Fruit fly (Drosophila melanogaster) whole organism, wandering third instar larva: ENCODE measurements around the gene lin-52.

Experiments used
- Abd-B ChIP-seq: fragments of >200 bp; optimal IDR thresholded peaks from 2 replicates; lab custom pipeline; 2017; ENCODE audit warnings: missing biosample characterization, missing genetic modification characterization
- CG32264 ChIP-seq: fragments of 200-800 bp; sonication (Bioruptor generic); optimal IDR thresholded peaks from 2 replicates; lab custom pipeline; 2016; ENCODE audit warnings: missing biosample characterization, missing genetic modification characterization
- CG9705 ChIP-seq: fragments of 200-800 bp; sonication (Bioruptor generic); optimal IDR thresholded peaks from 2 replicates; lab custom pipeline; 2018; ENCODE audit warnings: missing biosample characterization, mild to moderate bottlenecking, missing genetic modification characterization
- CrebA ChIP-seq: fragments of 200-800 bp; sonication (Bioruptor generic); optimal IDR thresholded peaks from 2 replicates; lab custom pipeline; 2016; ENCODE audit warnings: missing biosample characterization, mild to moderate bottlenecking, missing genetic modification characterization, borderline replicate concordance
- Dfd ChIP-seq: fragments of >200 bp; optimal IDR thresholded peaks from 2 replicates; lab custom pipeline; 2017; ENCODE audit warnings: missing biosample characterization, missing genetic modification characterization
- HLH106 ChIP-seq: fragments of 200-800 bp; optimal IDR thresholded peaks from 3 replicates; lab custom pipeline; 2019; ENCODE audit warnings: missing biosample characterization, mild to moderate bottlenecking, missing genetic modification characterization, moderate library complexity
- Hnf4 ChIP-seq: fragments of 200-800 bp; sonication (Bioruptor generic); optimal IDR thresholded peaks from 2 replicates; lab custom pipeline; 2016; ENCODE audit warnings: missing biosample characterization, mild to moderate bottlenecking, missing genetic modification characterization
- Hr78 ChIP-seq: fragments of >200 bp; optimal IDR thresholded peaks from 2 replicates; lab custom pipeline; 2017; ENCODE audit warnings: missing biosample characterization, missing genetic modification characterization
- Hr83 ChIP-seq: fragments of 200-300 bp; sonication (Bioruptor generic); optimal IDR thresholded peaks from 2 replicates; lab custom pipeline; 2016; ENCODE audit warnings: missing biosample characterization, mild to moderate bottlenecking, missing genetic modification characterization, moderate library complexity; ENCODE audit not compliant: poor library complexity, severe bottlenecking
- Jra ChIP-seq: sonication (Bioruptor generic); optimal IDR thresholded peaks from 2 replicates; lab custom pipeline; 2016; ENCODE audit warnings: missing biosample characterization, missing genetic modification characterization
- Mio ChIP-seq: sonication (Bioruptor generic); optimal IDR thresholded peaks from 2 replicates; lab custom pipeline; 2016; ENCODE audit warnings: missing biosample characterization, missing genetic modification characterization
- Myc ChIP-seq: fragments of >200 bp; optimal IDR thresholded peaks from 2 replicates; lab custom pipeline; 2017
- N ChIP-seq: fragments of >200 bp; optimal IDR thresholded peaks from 2 replicates; lab custom pipeline; 2018; ENCODE audit warnings: missing biosample characterization, missing external identifiers, missing genetic modification characterization
- OdsH ChIP-seq: fragments of 200-800 bp; sonication (Bioruptor generic); optimal IDR thresholded peaks from 2 replicates; lab custom pipeline; 2016; ENCODE audit warnings: missing biosample characterization, mild to moderate bottlenecking, missing genetic modification characterization
- Rel ChIP-seq, 2 experiments: fragments of 200-800 bp; sonication (Bioruptor generic) in 1 of 2; optimal IDR thresholded peaks; 2 replicates in 1 of 2; 3 replicates in 1 of 2; lab custom pipeline; 2016 to 2019; ENCODE audit warnings: mild to moderate bottlenecking in 2 of 2, missing biosample characterization in 2 of 2, missing genetic modification characterization in 2 of 2, moderate library complexity in 1 of 2
- Sp1 ChIP-seq: fragments of 200-800 bp; sonication (Bioruptor generic); optimal IDR thresholded peaks from 3 replicates; lab custom pipeline; 2019; ENCODE audit warnings: missing biosample characterization, mild to moderate bottlenecking, missing genetic modification characterization, moderate library complexity
- Vsx2 ChIP-seq: fragments of 200-300, 225-300 bp; sonication (Bioruptor generic); optimal IDR thresholded peaks from 2 replicates; lab custom pipeline; 2018; ENCODE audit warnings: missing biosample characterization, missing genetic modification characterization; ENCODE audit not compliant: partially characterized antibody
- br ChIP-seq: fragments of 200-800 bp; sonication (Bioruptor generic); optimal IDR thresholded peaks from 2 replicates; lab custom pipeline; 2016; ENCODE audit warnings: missing biosample characterization, missing genetic modification characterization
- brk ChIP-seq: fragments of 200-800 bp; sonication (Bioruptor generic); optimal IDR thresholded peaks from 2 replicates; lab custom pipeline; 2016; ENCODE audit warnings: missing biosample characterization, mild to moderate bottlenecking, missing genetic modification characterization
- dl ChIP-seq, 2 experiments: fragments of 175-275, 200-275 bp in 1 of 2; fragments of 200-275 bp in 1 of 2; sonication (Bioruptor generic); optimal IDR thresholded peaks; lab custom pipeline; 2018; ENCODE audit warnings: mild to moderate bottlenecking in 2 of 2, missing biosample characterization in 2 of 2, missing genetic modification characterization in 2 of 2, moderate library complexity in 2 of 2; ENCODE audit not compliant: partially characterized antibody in 2 of 2, insufficient read depth in 1 of 2
- dmrt93B ChIP-seq: fragments of 200-800 bp; sonication (Bioruptor generic); optimal IDR thresholded peaks from 2 replicates; lab custom pipeline; 2018; ENCODE audit warnings: missing biosample characterization, mild to moderate bottlenecking, missing genetic modification characterization
- dsf ChIP-seq: sonication (Bioruptor generic); optimal IDR thresholded peaks from 2 replicates; lab custom pipeline; 2016; ENCODE audit warnings: missing biosample characterization, missing genetic modification characterization, borderline replicate concordance
- ey ChIP-seq: fragments of 200-800 bp; sonication (Bioruptor generic); optimal IDR thresholded peaks from 2 replicates; lab custom pipeline; 2016; ENCODE audit warnings: missing biosample characterization, missing genetic modification characterization
- foxo ChIP-seq, 2 experiments: fragments of 200-800 bp; sonication (Bioruptor generic); optimal IDR thresholded peaks; 2 replicates in 1 of 2; 3 replicates in 1 of 2; lab custom pipeline; 2016 to 2017; ENCODE audit warnings: missing biosample characterization in 2 of 2, missing genetic modification characterization in 2 of 2
- fru ChIP-seq: fragments of 200-800 bp; sonication (Bioruptor generic); optimal IDR thresholded peaks from 3 replicates; lab custom pipeline; 2016; ENCODE audit warnings: missing biosample characterization, mild to moderate bottlenecking, missing genetic modification characterization
- h ChIP-seq: fragments of 200-800 bp; sonication (Bioruptor generic); optimal IDR thresholded peaks from 3 replicates; lab custom pipeline; 2016; ENCODE audit warnings: missing biosample characterization, mild to moderate bottlenecking, missing genetic modification characterization
- jim ChIP-seq: fragments of 175-275, 200-325 bp; sonication (Bioruptor generic); optimal IDR thresholded peaks from 2 replicates; lab custom pipeline; 2016; ENCODE audit warnings: missing biosample characterization, mild to moderate bottlenecking, missing genetic modification characterization
- lola ChIP-seq: fragments of >200 bp; optimal IDR thresholded peaks from 2 replicates; lab custom pipeline; 2017; ENCODE audit warnings: missing biosample characterization, missing genetic modification characterization
- pan ChIP-seq: fragments of >200 bp; optimal IDR thresholded peaks from 2 replicates; lab custom pipeline; 2017
- psq ChIP-seq: fragments of 200-800 bp; sonication (Bioruptor generic); optimal IDR thresholded peaks from 3 replicates; lab custom pipeline; 2017; ENCODE audit warnings: missing biosample characterization, mild to moderate bottlenecking, missing genetic modification characterization, moderate library complexity
- rgr ChIP-seq: fragments of 200-800 bp; sonication (Bioruptor generic); optimal IDR thresholded peaks from 3 replicates; lab custom pipeline; 2016; ENCODE audit warnings: missing biosample characterization, mild to moderate bottlenecking, missing genetic modification characterization
- sage ChIP-seq: fragments of 200-800 bp; sonication (Bioruptor generic); optimal IDR thresholded peaks from 2 replicates; lab custom pipeline; 2016; ENCODE audit warnings: missing biosample characterization, mild to moderate bottlenecking, missing genetic modification characterization
- sv ChIP-seq: fragments of 200-800 bp; sonication (Bioruptor generic); optimal IDR thresholded peaks from 3 replicates; lab custom pipeline; 2016; ENCODE audit warnings: missing biosample characterization, missing genetic modification characterization
- tai ChIP-seq: sonication (Bioruptor generic); optimal IDR thresholded peaks from 2 replicates; lab custom pipeline; 2016; ENCODE audit warnings: missing biosample characterization, missing genetic modification characterization
- usp ChIP-seq: fragments of >200 bp; optimal IDR thresholded peaks from 2 replicates; lab custom pipeline; 2017; ENCODE audit warnings: missing biosample characterization, missing genetic modification characterization
- woc ChIP-seq: sonication (Bioruptor generic); optimal IDR thresholded peaks from 2 replicates; lab custom pipeline; 2016; ENCODE audit warnings: missing biosample characterization, mild to moderate bottlenecking, missing genetic modification characterization

lin-52 gene

DNA sequence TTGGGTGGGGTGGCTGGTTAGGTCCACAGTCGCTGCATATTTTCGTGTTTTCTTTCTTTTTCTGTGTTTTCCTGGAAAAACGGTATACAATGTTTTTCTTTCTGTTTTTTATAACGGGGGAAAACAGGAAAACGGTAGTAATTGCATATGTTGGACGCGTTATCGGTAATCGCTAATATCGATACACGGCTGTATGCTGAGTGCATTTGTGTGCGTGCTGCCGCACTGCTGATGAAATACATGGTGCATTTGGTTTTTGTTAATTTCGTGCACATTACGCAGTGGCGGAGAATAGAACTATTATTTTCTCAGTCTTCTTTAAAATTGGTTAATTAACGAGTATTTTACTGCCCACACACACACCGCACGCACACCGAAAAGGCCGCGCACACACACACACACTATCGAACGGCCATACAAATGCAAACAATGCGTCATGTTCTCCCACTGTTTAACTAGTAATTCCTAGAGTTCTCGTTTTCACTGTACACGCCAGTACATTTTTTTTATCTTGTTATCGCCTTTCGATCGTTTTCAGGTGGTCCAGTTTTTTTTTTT is 8.8 kb upstream of the lin-52 start:
- no peak for TF ChIP-seq Rel (GFP tag; optimal IDR thresholded peaks at IDR 0.05; lab: Kevin White, UChicago)
- peak; percentile 98 for TF ChIP-seq Rel (tag; optimal IDR thresholded peaks at IDR 0.05; lab: Kevin White, UChicago)
- TF ChIP-seq jim: no peak
- TF ChIP-seq foxo (GFP tag; optimal IDR thresholded peaks at IDR 0.05; lab: Kevin White, UChicago): no peak
- TF ChIP-seq dsf (GFP tag; lab: Kevin White, UChicago): no peak

DNA sequence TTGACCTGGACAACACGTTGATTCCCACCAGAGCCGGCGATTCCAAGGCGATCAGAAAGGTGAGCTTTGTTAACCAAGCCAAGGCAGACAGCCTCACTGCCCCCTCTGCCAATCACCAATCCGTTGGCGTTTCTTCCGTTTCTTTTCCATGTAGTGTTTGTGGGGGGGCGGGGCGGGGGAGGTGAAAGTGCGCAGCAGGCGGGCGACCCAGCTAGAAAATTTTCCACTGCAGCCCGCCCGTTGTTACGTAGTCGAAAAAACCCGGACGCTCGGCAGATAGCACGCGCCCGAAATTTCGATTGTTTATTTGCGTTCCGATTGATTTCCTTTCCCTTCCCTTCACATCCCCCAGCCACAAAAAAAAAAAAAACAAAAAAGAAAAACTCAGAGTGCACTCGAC is 1.4 kb upstream of the lin-52 start:
- TF ChIP-seq h: no peak
- TF ChIP-seq brk: no peak
- peak; percentile 2 for TF ChIP-seq Dfd
- no peak for TF ChIP-seq dmrt93B
- no peak for TF ChIP-seq CrebA (GFP tag; lab: Kevin White, UChicago)
- TF ChIP-seq CG32264 (GFP tag; lab: Kevin White, UChicago): no peak
- no peak for TF ChIP-seq N
- no peak for TF ChIP-seq Abd-B (GFP tag; lab: Kevin White, UChicago)
- peak; percentile 82 for TF ChIP-seq jim
- no peak for TF ChIP-seq Rel (GFP tag; optimal IDR thresholded peaks at IDR 0.05; lab: Kevin White, UChicago)
- TF ChIP-seq Rel (tag; optimal IDR thresholded peaks at IDR 0.05; lab: Kevin White, UChicago): peak; percentile 53
- no peak for TF ChIP-seq rgr
- TF ChIP-seq ey (GFP tag; lab: Kevin White, UChicago): no peak
- no peak for TF ChIP-seq Mio
- TF ChIP-seq lola (GFP tag; lab: Kevin White, UChicago): no peak
- TF ChIP-seq Hr78 (GFP tag; lab: Kevin White, UChicago): no peak
- no peak for TF ChIP-seq fru
- TF ChIP-seq pan (lab: Kevin White, UChicago): no peak
- TF ChIP-seq tai: no peak
- no peak for TF ChIP-seq Vsx2 (GFP tag; lab: Kevin White, UChicago)
- TF ChIP-seq sage: no peak
- TF ChIP-seq CG9705 (GFP tag; lab: Kevin White, UChicago): no peak
- TF ChIP-seq br: no peak
- TF ChIP-seq Sp1 (GFP tag; lab: Kevin White, UChicago): no peak
- TF ChIP-seq Jra (GFP tag; lab: Kevin White, UChicago): no peak
- no peak for TF ChIP-seq Hnf4 (GFP tag; lab: Kevin White, UChicago)
- no peak for TF ChIP-seq Myc (lab: Kevin White, UChicago)

DNA sequence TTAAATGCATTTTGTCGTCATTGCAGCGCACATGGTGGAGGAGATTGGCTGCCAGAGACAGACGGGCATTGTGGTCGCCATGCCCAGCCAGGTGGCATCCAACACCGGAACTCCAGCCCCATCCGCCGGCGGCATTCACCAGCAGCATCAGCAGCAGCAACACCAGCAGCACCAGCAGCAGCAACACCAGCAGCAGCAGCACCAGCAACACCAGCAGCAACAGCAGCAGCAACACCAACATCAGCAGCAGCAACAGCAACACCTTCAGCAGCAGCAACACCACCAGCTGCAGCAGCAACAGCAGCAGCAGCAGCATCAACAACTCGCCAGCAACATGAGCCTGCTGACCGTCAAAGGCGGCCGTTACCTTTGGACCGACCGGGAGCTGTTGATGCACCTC is 1.9 kb downstream of the lin-52 start:
- TF ChIP-seq Hr78 (GFP tag; lab: Kevin White, UChicago) (no peak), N (no peak), Rel (GFP tag; optimal IDR thresholded peaks at IDR 0.05; lab: Kevin White, UChicago) (no peak), Rel (tag; optimal IDR thresholded peaks at IDR 0.05; lab: Kevin White, UChicago) (no peak), Dfd (peak; percentile 96)

DNA sequence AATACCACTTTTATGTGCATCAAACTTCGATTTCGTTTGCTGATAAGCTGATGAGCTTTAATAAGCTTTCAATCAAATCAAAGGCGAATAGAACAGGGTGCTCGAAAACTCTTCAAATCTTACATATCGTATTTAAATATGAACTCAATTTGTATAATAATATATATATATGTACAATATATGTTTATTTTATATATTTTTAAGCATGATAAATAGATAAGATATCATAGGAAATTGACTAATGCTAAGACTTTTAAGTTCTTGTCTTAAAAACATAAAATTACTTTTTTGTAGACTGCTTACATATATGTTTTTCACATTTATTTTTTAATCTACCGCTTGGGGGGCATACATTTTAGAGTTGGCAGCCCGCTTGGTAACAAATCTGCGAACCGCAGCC is 2.8 kb downstream of the lin-52 start, which contains the start of gene CG15772:
Gene CG15772, plus strand, starts transcription at position 301 of the 400 bp plus-strand sequence.
- TF ChIP-seq CG32264 (GFP tag; lab: Kevin White, UChicago): no peak
- TF ChIP-seq OdsH (GFP tag; lab: Kevin White, UChicago): no peak
- peak in 1 of 2 experiments; percentile 5 for TF ChIP-seq foxo (GFP tag; optimal IDR thresholded peaks at IDR 0.05; lab: Kevin White, UChicago)
- TF ChIP-seq br: no peak
- TF ChIP-seq Hr83 (GFP tag; lab: Kevin White, UChicago): no peak

DNA sequence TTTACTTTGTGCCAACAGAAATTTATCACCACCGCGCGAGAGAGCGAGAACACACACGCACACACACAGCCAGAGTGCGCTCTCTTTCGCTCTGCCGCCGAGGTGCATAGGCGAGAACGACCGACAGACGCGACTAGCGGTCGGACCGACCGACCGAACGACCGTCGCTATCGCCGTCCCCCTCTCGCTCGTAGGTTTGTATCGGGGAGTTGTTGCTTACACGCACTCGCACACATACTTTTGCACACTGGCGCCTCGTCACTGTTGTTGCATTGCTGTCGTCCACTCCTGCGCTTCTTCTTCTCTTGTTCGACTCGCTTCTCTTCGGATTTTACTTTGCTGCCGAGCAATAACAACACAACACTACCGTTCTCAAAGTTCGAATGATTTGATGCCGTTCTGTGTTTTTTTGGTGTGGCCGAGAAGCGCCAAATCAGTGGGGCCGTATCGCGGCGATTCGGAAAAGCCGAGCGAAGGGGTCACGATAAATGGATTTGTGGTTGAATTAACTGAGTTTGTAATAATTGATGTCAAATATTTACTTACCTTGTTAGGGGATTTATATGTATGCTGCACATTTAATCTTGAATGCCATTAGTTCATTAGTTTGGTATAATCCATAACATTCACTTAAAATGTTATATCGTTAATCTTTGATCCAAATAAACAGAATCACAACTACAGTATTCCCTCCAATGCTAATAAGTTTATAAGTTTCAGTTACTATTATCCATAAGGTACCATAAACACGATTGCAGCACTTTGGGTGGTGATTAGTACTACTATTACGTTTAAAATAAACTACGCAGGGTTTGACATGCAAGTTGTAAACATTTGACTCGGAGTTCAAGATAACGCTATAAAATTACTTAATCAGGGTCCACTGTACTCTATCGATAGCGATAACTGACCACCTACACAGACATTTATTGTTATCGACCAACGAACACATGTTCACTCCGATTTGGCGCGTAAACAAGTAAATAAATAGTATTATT is 7.6 kb downstream of the lin-52 start, which contains the start of the genes IntS6 and Rtel1:
Gene IntS6, minus strand, starts transcription at position 391 of the 998 bp plus-strand sequence.
Gene Rtel1, plus strand, starts transcription at position 884 of the 998 bp plus-strand sequence.
- TF ChIP-seq Hnf4 (GFP tag; lab: Kevin White, UChicago): peak; percentile 88
- TF ChIP-seq foxo (GFP tag; optimal IDR thresholded peaks at IDR 0.05; lab: Kevin White, UChicago): peak; percentile 58 to 94
- peak; percentile 86 for TF ChIP-seq CG32264 (GFP tag; lab: Kevin White, UChicago)
- no peak for TF ChIP-seq Hr78 (GFP tag; lab: Kevin White, UChicago)
- TF ChIP-seq Myc (lab: Kevin White, UChicago): no peak
- peak; percentile 35 for TF ChIP-seq jim
- TF ChIP-seq br: peak; percentile 87
- TF ChIP-seq tai: no peak
- no peak for TF ChIP-seq Abd-B (GFP tag; lab: Kevin White, UChicago)
- TF ChIP-seq dl (GFP tag; optimal IDR thresholded peaks at IDR 0.05; lab: Kevin White, UChicago; ENCODE audit: insufficient read depth in 1 of 2, partially characterized antibody in 2 of 2): peak; percentile 33 to 79
- TF ChIP-seq brk: peak; percentile 73
- peak; percentile 82 for TF ChIP-seq psq (GFP tag; lab: Kevin White, UChicago)
- peak; percentile 91 for TF ChIP-seq fru
- TF ChIP-seq sv (GFP tag; lab: Kevin White, UChicago): peak; percentile 83
- TF ChIP-seq Vsx2 (GFP tag; lab: Kevin White, UChicago): no peak
- peak; percentile 56 for TF ChIP-seq dsf (GFP tag; lab: Kevin White, UChicago)
- peak; percentile 93 for TF ChIP-seq ey (GFP tag; lab: Kevin White, UChicago)
- TF ChIP-seq CrebA (GFP tag; lab: Kevin White, UChicago): no peak
- TF ChIP-seq rgr: peak; percentile 88
- no peak for TF ChIP-seq lola (GFP tag; lab: Kevin White, UChicago)
- TF ChIP-seq HLH106: peak; percentile 95
- TF ChIP-seq woc: peak; percentile 95
- TF ChIP-seq Jra (GFP tag; lab: Kevin White, UChicago): peak; percentile 75
- peak; percentile 42 for TF ChIP-seq Mio
- TF ChIP-seq usp (GFP tag; lab: Kevin White, UChicago): no peak
